Fruit fly (Drosophila melanogaster) whole organism, pupa: ENCODE measurements around the gene CG5021.
A peak's percentile ranks its signal among the peaks of the same experiment; 100 is the strongest.

ENCODE experiments used
- CG10348 ChIP-seq: fragments of 200-800 bp; sonication (Bioruptor generic); IDR thresholded peaks from 2 replicates; pipeline ENCODE4 v1.3.6; 2022; ENCODE audit warnings: missing biosample characterization, missing genetic modification characterization
- CG12605 ChIP-seq: fragments of 200-800 bp; sonication (Bioruptor generic); IDR thresholded peaks from 2 replicates; pipeline ENCODE4 v1.3.6; 2022; ENCODE audit warnings: missing biosample characterization, missing genetic modification characterization
- CG13204 ChIP-seq: fragments of 200-800 bp; sonication (Bioruptor generic); optimal IDR thresholded peaks from 2 replicates; lab custom pipeline; 2018; ENCODE audit warnings: missing biosample characterization, mild to moderate bottlenecking, missing genetic modification characterization, moderate library complexity
- CG14655 ChIP-seq: fragments of 200-800 bp; sonication (Bioruptor generic); optimal IDR thresholded peaks from 3 replicates; lab custom pipeline; 2017; ENCODE audit warnings: mild to moderate bottlenecking, missing biosample characterization, missing genetic modification reagents, missing genetic modification characterization
- CG15710 ChIP-seq: fragments of 200-800 bp; sonication (Bioruptor generic); optimal IDR thresholded peaks from 2 replicates; lab custom pipeline; 2018; ENCODE audit warnings: missing biosample characterization, mild to moderate bottlenecking, missing genetic modification characterization, moderate library complexity
- CG17806 ChIP-seq: fragments of 200-800 bp; sonication (Bioruptor generic); optimal IDR thresholded peaks from 2 replicates; lab custom pipeline; 2018; ENCODE audit warnings: missing biosample characterization, mild to moderate bottlenecking, missing genetic modification characterization, moderate library complexity
- CG32121 ChIP-seq: fragments of 200-800 bp; sonication (Bioruptor generic); IDR thresholded peaks from 2 replicates; pipeline ENCODE4 v1.3.6; 2022; ENCODE audit warnings: missing biosample characterization, missing genetic modification characterization
- CG34367 ChIP-seq: fragments of 200-800 bp; sonication (Bioruptor generic); optimal IDR thresholded peaks from 2 replicates; lab custom pipeline; 2018; ENCODE audit warnings: missing biosample characterization, mild to moderate bottlenecking, missing genetic modification characterization
- CG4496 ChIP-seq: fragments of 200-800 bp; sonication (Bioruptor generic); IDR thresholded peaks from 3 replicates; pipeline ENCODE4 v1.3.6; 2022; ENCODE audit warnings: missing biosample characterization, missing genetic modification characterization
- CG8159 ChIP-seq: fragments of 200-800 bp; sonication (Bioruptor generic); optimal IDR thresholded peaks from 3 replicates; lab custom pipeline; 2018; ENCODE audit warnings: missing biosample characterization, mild to moderate bottlenecking, missing genetic modification characterization, moderate library complexity
- CG8301 ChIP-seq: fragments of 200-800 bp; sonication (Bioruptor generic); optimal IDR thresholded peaks from 2 replicates; lab custom pipeline; 2018; ENCODE audit warnings: missing biosample characterization, mild to moderate bottlenecking, missing genetic modification characterization
- CG9948 ChIP-seq: fragments of 200-800 bp; sonication (Bioruptor generic); optimal IDR thresholded peaks from 2 replicates; lab custom pipeline; 2018; ENCODE audit warnings: missing biosample characterization, mild to moderate bottlenecking, missing genetic modification characterization, moderate library complexity
- D1 ChIP-seq: fragments of 200-800 bp; sonication (Bioruptor generic); optimal IDR thresholded peaks from 2 replicates; lab custom pipeline; 2018; ENCODE audit warnings: missing biosample characterization, mild to moderate bottlenecking, missing genetic modification characterization, moderate library complexity
- EcR ChIP-seq: fragments of 200-800 bp; sonication (Bioruptor generic); optimal IDR thresholded peaks from 3 replicates; lab custom pipeline; 2019; ENCODE audit warnings: missing biosample characterization, missing genetic modification characterization, mild to moderate bottlenecking, moderate library complexity, missing genetic modification reagents
- Ets98B ChIP-seq: fragments of 200-800 bp; sonication (Bioruptor generic); IDR thresholded peaks from 2 replicates; pipeline ENCODE4 v1.3.6; 2022; ENCODE audit warnings: missing biosample characterization, missing genetic modification characterization
- Pif1A ChIP-seq: fragments of 200-800 bp; sonication (Bioruptor generic); optimal IDR thresholded peaks from 3 replicates; lab custom pipeline; 2016; ENCODE audit warnings: missing biosample characterization, missing genetic modification characterization
- Pif1B ChIP-seq: fragments of 200-800 bp; sonication (Bioruptor generic); optimal IDR thresholded peaks from 3 replicates; lab custom pipeline; 2016; ENCODE audit warnings: missing biosample characterization, missing genetic modification characterization
- Snoo ChIP-seq: fragments of 200-800 bp; sonication (Bioruptor generic); optimal IDR thresholded peaks from 3 replicates; lab custom pipeline; 2017; ENCODE audit warnings: missing biosample characterization, mild to moderate bottlenecking, missing genetic modification characterization, inconsistent platforms
- fd96Ca ChIP-seq: fragments of 200-800 bp; sonication (Bioruptor generic); IDR thresholded peaks from 3 replicates; pipeline ENCODE4 v1.3.6; 2022; ENCODE audit warnings: missing biosample characterization, missing genetic modification characterization
- gl ChIP-seq: fragments of 200-800 bp; sonication (Bioruptor generic); optimal IDR thresholded peaks from 2 replicates; lab custom pipeline; 2018; ENCODE audit warnings: missing biosample characterization, mild to moderate bottlenecking, missing genetic modification characterization
- rn ChIP-seq: fragments of 200-800 bp; sonication (Bioruptor generic); IDR thresholded peaks from 2 replicates; pipeline ENCODE4 v1.3.6; 2022; ENCODE audit warnings: missing biosample characterization, missing genetic modification characterization

The CG5021 gene

dm6 chr3L:8955199-8955598, 11.4 kb upstream of the CG5021 start:
- TF ChIP-seq CG17806 (tag; lab: Kevin White, UChicago) = no peak
- no peak for TF ChIP-seq CG12605 (GFP tag; lab: Robert Waterston, UW)
- no peak for TF ChIP-seq fd96Ca
- TF ChIP-seq gl (tag; lab: Kevin White, UChicago) = no peak
- no peak for TF ChIP-seq CG4496 (GFP tag; lab: Robert Waterston, UW)
- TF ChIP-seq Pif1A (GFP tag; lab: Kevin White, UChicago) = no peak
- TF ChIP-seq rn (GFP tag; lab: Robert Waterston, UW) = no peak
- TF ChIP-seq Ets98B (GFP tag; lab: Robert Waterston, UW) = no peak
- TF ChIP-seq CG13204 (GFP tag; lab: Kevin White, UChicago) = no peak
- TF ChIP-seq CG9948 (tag; lab: Kevin White, UChicago) = no peak
- no peak for TF ChIP-seq CG14655
- no peak for TF ChIP-seq EcR
- no peak for TF ChIP-seq D1
- no peak for TF ChIP-seq CG8159 (tag; lab: Kevin White, UChicago)
- no peak for TF ChIP-seq Snoo
- no peak for TF ChIP-seq Pif1B (GFP tag; lab: Kevin White, UChicago)

- TF ChIP-seq CG15710 (tag; lab: Kevin White, UChicago) (no peak), Ets98B (GFP tag; lab: Robert Waterston, UW) (no peak)
These were observed 10.0 kb upstream of the CG5021 start, which contains the start of gene mRpL12 for dm6 chr3L:8956669-8957068. Gene mRpL12 (plus strand): TSS chr3L:8956791.

dm6 chr3L:8958557-8958956, 8.1 kb upstream of the CG5021 start, which contains the start of gene CG13313:
Gene CG13313 (plus strand): TSS chr3L:8958857.
- TF ChIP-seq CG32121 (GFP tag; lab: Robert Waterston, UW) = no peak
- no peak for TF ChIP-seq Pif1A (GFP tag; lab: Kevin White, UChicago)

- TF ChIP-seq rn (GFP tag; lab: Robert Waterston, UW) (no peak), Pif1B (GFP tag; lab: Kevin White, UChicago) (no peak)
These were observed 2.2 kb upstream of the CG5021 start, which contains the start of gene ValRS-m for dm6 chr3L:8964458-8964857. Gene ValRS-m (minus strand): TSS chr3L:8964769.

- TF ChIP-seq CG13204 (GFP tag; lab: Kevin White, UChicago) (no peak), EcR (peak; percentile 2)
These were observed 1.8 kb downstream of the CG5021 start, which contains the start of gene CG5026 for dm6 chr3L:8968437-8968836. Gene CG5026 (plus strand): TSS chr3L:8968528.

dm6 chr3L:8974478-8975477, 8.1 kb downstream of the CG5021 start, which contains the start of the genes pix and Srp68:
Gene pix (minus strand): TSS chr3L:8974765.
Gene Srp68 (plus strand): TSS chr3L:8975046.
- peak; percentile 59; the same call in 1 of the 3 replicates for TF ChIP-seq fd96Ca
- peak; percentile 30; the same call in 1 of the 2 replicates for TF ChIP-seq CG32121 (GFP tag; lab: Robert Waterston, UW)
- TF ChIP-seq CG9948 (tag; lab: Kevin White, UChicago) = peak; percentile 47
- no peak for TF ChIP-seq CG34367 (tag; lab: Kevin White, UChicago)
- TF ChIP-seq CG15710 (tag; lab: Kevin White, UChicago) = peak; percentile 65
- peak; percentile 34 for TF ChIP-seq Snoo
- TF ChIP-seq CG8159 (tag; lab: Kevin White, UChicago) = peak; percentile 63
- no peak for TF ChIP-seq CG10348 (GFP tag; lab: Robert Waterston, UW)
- TF ChIP-seq CG12605 (GFP tag; lab: Robert Waterston, UW) = 0 out of 2 replicates have a peak, but pooled peaks have one; percentile 25
- TF ChIP-seq D1 = no peak
- TF ChIP-seq CG17806 (tag; lab: Kevin White, UChicago) = peak; percentile 24
- no peak for TF ChIP-seq CG14655
- no peak for TF ChIP-seq Pif1B (GFP tag; lab: Kevin White, UChicago)

- peak; percentile 47; the same call in 1 of the 2 replicates for TF ChIP-seq CG10348 (GFP tag; lab: Robert Waterston, UW)
- TF ChIP-seq CG8301 = peak; percentile 3
- TF ChIP-seq CG17806 (tag; lab: Kevin White, UChicago) = no peak
- TF ChIP-seq rn (GFP tag; lab: Robert Waterston, UW) = no peak
- no peak for TF ChIP-seq CG13204 (GFP tag; lab: Kevin White, UChicago)
- peak; percentile 8 for TF ChIP-seq CG9948 (tag; lab: Kevin White, UChicago)
- TF ChIP-seq Ets98B (GFP tag; lab: Robert Waterston, UW) = peak; percentile 74
- peak; percentile 40 for TF ChIP-seq CG12605 (GFP tag; lab: Robert Waterston, UW)
- peak; percentile 70 for TF ChIP-seq EcR
- peak; percentile 84 for TF ChIP-seq CG32121 (GFP tag; lab: Robert Waterston, UW)
- TF ChIP-seq CG4496 (GFP tag; lab: Robert Waterston, UW) = peak; percentile 83; the same call in 2 of the 3 replicates
- peak; percentile 73; the same call in 2 of the 3 replicates for TF ChIP-seq fd96Ca
- TF ChIP-seq gl (tag; lab: Kevin White, UChicago) = no peak
- TF ChIP-seq Pif1B (GFP tag; lab: Kevin White, UChicago) = no peak
- no peak for TF ChIP-seq CG14655
- no peak for TF ChIP-seq CG15710 (tag; lab: Kevin White, UChicago)
- TF ChIP-seq Snoo = no peak
These were observed 12.2 kb downstream of the CG5021 start for dm6 chr3L:8978678-8979413.
